Worm (Caenorhabditis elegans) whole organism, midembryonic: Measurements from ENCODE around the gene nhr-255.

Experiments
- T22C8.4 ChIP-seq: fragments of 200-800 bp; sonication (Bioruptor generic); IDR thresholded peaks from 2 replicates; pipeline ENCODE4 v1.3.6; 2022; ENCODE audit warnings: missing genetic modification characterization, missing compliant biosample characterization
- cog-1 ChIP-seq: sonication (generic microtip); optimal IDR thresholded peaks from 2 replicates; lab custom pipeline; 2016; ENCODE audit warnings: missing genetic modification characterization, missing compliant biosample characterization
- flt-1 ChIP-seq: fragments of 200-800 bp; sonication (Bioruptor generic); IDR thresholded peaks from 2 replicates; pipeline ENCODE4 v1.3.6; 2022; ENCODE audit warnings: missing genetic modification characterization, missing compliant biosample characterization
- klf-2 ChIP-seq: fragments of 200-800 bp; sonication (Bioruptor generic); conservative IDR thresholded peaks from 2 replicates; pipeline ENCODE4 v1.3.6; 2022; ENCODE audit warnings: missing genetic modification reagents, missing genetic modification characterization, missing compliant biosample characterization
- med-1 ChIP-seq: sonication (generic microtip); optimal IDR thresholded peaks from 2 replicates; lab custom pipeline; 2017; ENCODE audit warnings: missing genetic modification characterization, mild to moderate bottlenecking, missing compliant biosample characterization, antibody characterized with exemption, missing genetic modification reagents; ENCODE audit not compliant: insufficient read depth
- ref-1 ChIP-seq: fragments of 200-800 bp; sonication (Bioruptor generic); conservative IDR thresholded peaks from 2 replicates; pipeline ENCODE4 v1.3.6; 2022; ENCODE audit warnings: missing genetic modification reagents, missing genetic modification characterization, missing compliant biosample characterization
- tab-1 ChIP-seq: fragments of 200-800 bp; sonication (Bioruptor generic); IDR thresholded peaks from 2 replicates; pipeline ENCODE4 v1.3.6; 2022; ENCODE audit warnings: missing genetic modification characterization, missing compliant biosample characterization
- ztf-23 ChIP-seq: fragments of 200-800 bp; sonication (Bioruptor generic); IDR thresholded peaks from 2 replicates; pipeline ENCODE4 v1.3.6; 2022; ENCODE audit warnings: missing genetic modification reagents, missing genetic modification characterization, missing compliant biosample characterization
- ztf-29 ChIP-seq: fragments of 200-800 bp; sonication (Bioruptor generic); IDR thresholded peaks from 2 replicates; pipeline ENCODE4 v1.3.6; 2022; ENCODE audit warnings: missing genetic modification reagents, missing genetic modification characterization, missing compliant biosample characterization

DNA sequence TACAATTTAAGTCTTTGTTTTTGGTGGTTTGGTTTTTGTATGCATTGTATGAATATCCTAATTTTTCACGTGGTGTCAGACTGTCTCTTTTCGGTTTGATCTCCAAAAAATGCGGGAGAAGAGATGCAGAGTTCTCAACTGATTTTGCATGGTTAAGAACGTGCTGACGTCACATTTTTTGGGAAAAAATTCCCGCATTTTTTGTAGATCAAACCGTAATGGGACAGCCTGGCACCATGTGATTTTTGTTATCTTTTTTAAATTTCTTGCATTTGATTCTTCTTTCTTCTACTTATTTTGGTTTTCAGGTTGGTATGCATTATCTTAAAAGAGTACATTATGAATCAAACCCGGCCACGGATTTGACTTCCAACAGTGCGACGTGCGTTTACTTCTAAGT, 21.1 kb upstream of the nhr-255 start, which contains the start of gene ZK662.5:
- TF ChIP-seq tab-1 (GFP tag; lab: Robert Waterston, UW) (no peak), med-1 (no peak), T22C8.4 (GFP tag; lab: Robert Waterston, UW) (no peak), klf-2 (GFP tag; lab: Robert Waterston, UW) (no peak), cog-1 (tag; lab: Kevin White, UChicago) (no peak), ztf-29 (GFP tag; lab: Robert Waterston, UW) (no peak), ref-1 (GFP tag; lab: Robert Waterston, UW) (no peak), ztf-23 (GFP tag; lab: Robert Waterston, UW) (no peak), flt-1 (GFP tag; lab: Robert Waterston, UW) (no peak)
